Fruit fly (Drosophila melanogaster): ENCODE results near the gene CG3527.

Gene CG3527

dm6 chrX:4548611-4549120 is 3.1 kb upstream of the CG3527 start, which contains the start of the genes Usf and CG15912:
TSS of gene Usf (minus strand) at chrX:4548794.
TSS of gene CG15912 (plus strand) at chrX:4549070.
- TF ChIP-seq usp (GFP tag; optimal IDR thresholded peaks at IDR 0.05), result no peak
- TF ChIP-seq pan (optimal IDR thresholded peaks at IDR 0.05), result no peak
- no peak for TF ChIP-seq CG8478 (optimal IDR thresholded peaks at IDR 0.05)
- no peak for TF ChIP-seq EcR (GFP tag; optimal IDR thresholded peaks at IDR 0.05)

dm6 chrX:4553999-4554398 is 2.2 kb downstream of the CG3527 start, which contains the start of gene CG11444:
TSS of gene CG11444 (minus strand) at chrX:4554398.
- TF ChIP-seq Dll (optimal IDR thresholded peaks at IDR 0.05), result no peak
- TF ChIP-seq usp (GFP tag; optimal IDR thresholded peaks at IDR 0.05), result no peak
- TF ChIP-seq CG8478 (optimal IDR thresholded peaks at IDR 0.05), result no peak
- TF ChIP-seq pan (optimal IDR thresholded peaks at IDR 0.05), result no peak
- no peak for TF ChIP-seq EcR (GFP tag; optimal IDR thresholded peaks at IDR 0.05)
- TF ChIP-seq psq (optimal IDR thresholded peaks at IDR 0.05), result no peak

DNA sequence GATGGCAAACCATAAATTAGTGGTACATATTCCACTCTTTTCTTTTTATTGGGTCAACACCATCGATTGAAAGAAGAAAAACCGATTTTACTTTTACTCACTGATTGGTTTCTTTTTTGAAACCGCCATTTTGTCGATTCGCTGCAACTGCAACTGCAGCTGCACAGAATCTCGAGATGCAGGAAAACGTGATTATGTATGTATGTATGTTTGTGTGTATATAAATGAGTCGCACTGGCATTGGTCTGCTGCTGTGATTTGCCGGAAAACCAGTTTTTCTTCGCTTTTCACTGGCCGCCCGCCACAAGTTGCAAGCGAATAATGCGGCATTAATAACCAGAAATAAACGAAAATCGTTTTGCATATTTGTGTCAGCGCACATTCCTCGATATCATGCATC is 2.9 kb downstream of the CG3527 start:
- TF ChIP-seq EcR (GFP tag; optimal IDR thresholded peaks at IDR 0.05) (no peak), pan (optimal IDR thresholded peaks at IDR 0.05) (no peak), Dll (optimal IDR thresholded peaks at IDR 0.05) (no peak), CG8478 (optimal IDR thresholded peaks at IDR 0.05) (no peak)

DNA sequence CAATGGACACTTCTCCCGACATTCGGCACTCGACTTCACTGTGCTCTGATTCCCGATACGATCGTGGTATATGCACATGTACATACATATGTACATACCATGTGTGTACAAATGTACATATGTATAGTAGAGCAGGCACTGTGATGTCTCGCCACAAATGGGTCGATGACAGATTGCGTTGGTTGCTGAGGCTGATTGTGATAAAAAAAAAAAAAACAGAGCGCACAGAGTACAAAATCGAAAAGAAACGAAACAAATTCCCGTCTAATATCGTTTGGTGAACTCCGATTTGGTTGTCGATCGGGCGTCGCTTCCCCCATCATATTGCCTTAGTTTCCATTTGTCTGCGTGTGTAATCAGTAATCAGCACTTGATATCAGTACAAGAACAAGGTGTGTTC is 4.1 kb downstream of the CG3527 start:
- no peak for TF ChIP-seq usp (GFP tag; optimal IDR thresholded peaks at IDR 0.05)
- no peak for TF ChIP-seq Dll (optimal IDR thresholded peaks at IDR 0.05)
- no peak for TF ChIP-seq EcR (GFP tag; optimal IDR thresholded peaks at IDR 0.05)
- no peak for TF ChIP-seq pan (optimal IDR thresholded peaks at IDR 0.05)
- no peak for TF ChIP-seq CG8478 (optimal IDR thresholded peaks at IDR 0.05)
- no peak for TF ChIP-seq psq (optimal IDR thresholded peaks at IDR 0.05)

- TF ChIP-seq usp (GFP tag; optimal IDR thresholded peaks at IDR 0.05), result no peak
- TF ChIP-seq Dll (optimal IDR thresholded peaks at IDR 0.05), result no peak
- TF ChIP-seq psq (optimal IDR thresholded peaks at IDR 0.05), result no peak
- TF ChIP-seq CG8478 (optimal IDR thresholded peaks at IDR 0.05), result no peak
- TF ChIP-seq EcR (GFP tag; optimal IDR thresholded peaks at IDR 0.05), result no peak
- TF ChIP-seq pan (optimal IDR thresholded peaks at IDR 0.05), result no peak
Observed at dm6 chrX:4557772-4558171, 6.0 kb downstream of the CG3527 start, which contains the start of gene CG3546. TSS of gene CG3546 (plus strand) at chrX:4558072.

dm6 chrX:4560182-4560845 is 8.5 kb downstream of the CG3527 start:
- TF ChIP-seq Dll (optimal IDR thresholded peaks at IDR 0.05) (no peak), CG8478 (optimal IDR thresholded peaks at IDR 0.05) (no peak), pan (optimal IDR thresholded peaks at IDR 0.05) (no peak), usp (GFP tag; optimal IDR thresholded peaks at IDR 0.05) (no peak), EcR (GFP tag; optimal IDR thresholded peaks at IDR 0.05) (no peak), psq (optimal IDR thresholded peaks at IDR 0.05) (no peak)

- TF ChIP-seq pan (optimal IDR thresholded peaks at IDR 0.05), result no peak
- no peak for TF ChIP-seq psq (optimal IDR thresholded peaks at IDR 0.05)
- TF ChIP-seq usp (GFP tag; optimal IDR thresholded peaks at IDR 0.05), result no peak
- TF ChIP-seq CG8478 (optimal IDR thresholded peaks at IDR 0.05), result no peak
- TF ChIP-seq EcR (GFP tag; optimal IDR thresholded peaks at IDR 0.05), result no peak
- TF ChIP-seq Dll (optimal IDR thresholded peaks at IDR 0.05), result no peak
Observed at dm6 chrX:4563980-4564379, 12.2 kb downstream of the CG3527 start.

DNA sequence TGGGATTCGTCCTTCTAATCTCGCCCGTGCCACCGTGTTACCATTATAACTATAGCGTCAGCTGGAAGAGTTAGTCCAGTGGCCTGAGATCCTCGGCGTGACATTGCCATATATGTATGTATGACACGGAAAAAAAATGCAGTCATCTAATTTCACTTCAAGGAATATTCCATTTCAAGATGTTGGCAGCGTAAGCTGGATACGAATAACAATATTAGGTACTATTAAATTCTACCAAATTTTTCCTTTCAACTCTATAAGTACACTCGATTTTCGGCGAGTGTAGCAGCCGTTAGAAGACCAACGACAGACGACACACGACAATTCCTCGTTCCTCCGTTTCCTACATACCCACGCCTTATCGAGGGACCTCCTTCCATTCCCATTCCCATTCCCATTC is 13.2 kb downstream of the CG3527 start:
- TF ChIP-seq CG8478 (optimal IDR thresholded peaks at IDR 0.05) (no peak), EcR (GFP tag; optimal IDR thresholded peaks at IDR 0.05) (no peak), psq (optimal IDR thresholded peaks at IDR 0.05) (no peak), Dll (optimal IDR thresholded peaks at IDR 0.05) (no peak), pan (optimal IDR thresholded peaks at IDR 0.05) (no peak), usp (GFP tag; optimal IDR thresholded peaks at IDR 0.05) (no peak)

DNA sequence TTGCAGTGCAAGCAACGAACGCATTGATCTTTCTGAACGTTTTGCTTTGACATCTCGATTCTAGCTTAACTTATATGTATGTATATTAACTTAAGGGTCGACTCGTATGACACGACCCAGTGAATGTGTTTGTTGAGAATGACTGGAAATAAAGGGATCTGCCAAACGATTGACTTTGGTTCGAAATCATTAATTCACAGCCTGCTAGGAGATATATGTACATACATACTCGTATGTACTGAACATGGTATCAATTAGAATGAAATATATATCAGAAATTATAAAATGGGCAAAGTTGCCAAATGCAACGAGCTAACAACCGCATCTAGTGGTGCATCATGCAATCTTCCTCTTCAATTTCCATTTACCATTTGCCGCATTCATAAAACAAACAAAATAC is 20.1 kb downstream of the CG3527 start, which contains the start of gene CG12684:
Gene CG12684, minus strand, starts transcription at position 101 of the 400 bp plus-strand sequence.
- no peak for TF ChIP-seq CG8478 (optimal IDR thresholded peaks at IDR 0.05)
- TF ChIP-seq Dll (optimal IDR thresholded peaks at IDR 0.05), result no peak
- TF ChIP-seq usp (GFP tag; optimal IDR thresholded peaks at IDR 0.05), result no peak
- TF ChIP-seq EcR (GFP tag; optimal IDR thresholded peaks at IDR 0.05), result no peak
- TF ChIP-seq psq (optimal IDR thresholded peaks at IDR 0.05), result no peak
- no peak for TF ChIP-seq pan (optimal IDR thresholded peaks at IDR 0.05)

- no peak for TF ChIP-seq psq (optimal IDR thresholded peaks at IDR 0.05)
- TF ChIP-seq pan (optimal IDR thresholded peaks at IDR 0.05), result no peak
- no peak for TF ChIP-seq Dll (optimal IDR thresholded peaks at IDR 0.05)
- no peak for TF ChIP-seq usp (GFP tag; optimal IDR thresholded peaks at IDR 0.05)
- TF ChIP-seq CG8478 (optimal IDR thresholded peaks at IDR 0.05), result no peak
- TF ChIP-seq EcR (GFP tag; optimal IDR thresholded peaks at IDR 0.05), result no peak
Observed at dm6 chrX:4573971-4574370, 22.2 kb downstream of the CG3527 start.

- no peak for TF ChIP-seq EcR (GFP tag; optimal IDR thresholded peaks at IDR 0.05)
Observed at dm6 chrX:4581769-4582168, 30.0 kb downstream of the CG3527 start.

DNA sequence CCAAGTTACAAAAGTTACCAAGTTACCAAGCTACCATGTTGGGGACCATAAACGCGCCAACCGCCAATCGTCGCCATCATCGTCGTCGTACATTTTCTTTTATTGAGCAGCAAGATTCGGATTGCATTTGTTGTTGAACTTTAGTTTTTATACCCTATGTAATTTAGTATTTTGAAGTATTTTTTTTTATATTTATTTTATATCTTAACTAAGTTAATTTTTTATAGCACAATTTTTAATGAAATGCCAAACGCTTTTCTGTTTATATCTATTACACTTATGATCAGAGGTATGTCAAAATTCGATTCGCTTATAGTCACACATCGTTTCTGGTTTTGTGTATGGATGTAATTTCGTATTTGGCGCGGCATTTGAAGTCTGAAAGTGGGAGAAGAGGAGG is 30.6 kb downstream of the CG3527 start:
- TF ChIP-seq Dll (optimal IDR thresholded peaks at IDR 0.05) (no peak), pan (optimal IDR thresholded peaks at IDR 0.05) (no peak), psq (optimal IDR thresholded peaks at IDR 0.05) (no peak), EcR (GFP tag; optimal IDR thresholded peaks at IDR 0.05) (no peak), usp (GFP tag; optimal IDR thresholded peaks at IDR 0.05) (no peak), CG8478 (optimal IDR thresholded peaks at IDR 0.05) (no peak)

- TF ChIP-seq pan (optimal IDR thresholded peaks at IDR 0.05) (no peak), psq (optimal IDR thresholded peaks at IDR 0.05) (no peak), EcR (GFP tag; optimal IDR thresholded peaks at IDR 0.05) (no peak), CG8478 (optimal IDR thresholded peaks at IDR 0.05) (no peak), usp (GFP tag; optimal IDR thresholded peaks at IDR 0.05) (no peak), Dll (optimal IDR thresholded peaks at IDR 0.05) (no peak)
Observed at dm6 chrX:4587584-4587983, 35.8 kb downstream of the CG3527 start.

Data from whole organism.